Worm (Caenorhabditis elegans) whole organism, midembryonic: ENCODE data around the gene BE10.4.

Experiments
- cog-1 ChIP-seq: sonication (generic microtip); optimal IDR thresholded peaks from 2 replicates; lab custom pipeline; 2016; ENCODE audit warnings: missing genetic modification characterization, missing compliant biosample characterization
- flt-1 ChIP-seq: fragments of 200-800 bp; sonication (Bioruptor generic); IDR thresholded peaks from 2 replicates; pipeline ENCODE4 v1.3.6; 2022; ENCODE audit warnings: missing genetic modification characterization, missing compliant biosample characterization
- klf-2 ChIP-seq: fragments of 200-800 bp; sonication (Bioruptor generic); conservative IDR thresholded peaks from 2 replicates; pipeline ENCODE4 v1.3.6; 2022; ENCODE audit warnings: missing genetic modification reagents, missing genetic modification characterization, missing compliant biosample characterization
- med-1 ChIP-seq: sonication (generic microtip); optimal IDR thresholded peaks from 2 replicates; lab custom pipeline; 2017; ENCODE audit warnings: missing genetic modification characterization, mild to moderate bottlenecking, missing compliant biosample characterization, antibody characterized with exemption, missing genetic modification reagents; ENCODE audit not compliant: insufficient read depth
- ref-1 ChIP-seq: fragments of 200-800 bp; sonication (Bioruptor generic); conservative IDR thresholded peaks from 2 replicates; pipeline ENCODE4 v1.3.6; 2022; ENCODE audit warnings: missing genetic modification reagents, missing genetic modification characterization, missing compliant biosample characterization
- tab-1 ChIP-seq: fragments of 200-800 bp; sonication (Bioruptor generic); IDR thresholded peaks from 2 replicates; pipeline ENCODE4 v1.3.6; 2022; ENCODE audit warnings: missing genetic modification characterization, missing compliant biosample characterization
- ztf-23 ChIP-seq: fragments of 200-800 bp; sonication (Bioruptor generic); IDR thresholded peaks from 2 replicates; pipeline ENCODE4 v1.3.6; 2022; ENCODE audit warnings: missing genetic modification reagents, missing genetic modification characterization, missing compliant biosample characterization
- ztf-29 ChIP-seq: fragments of 200-800 bp; sonication (Bioruptor generic); IDR thresholded peaks from 2 replicates; pipeline ENCODE4 v1.3.6; 2022; ENCODE audit warnings: missing genetic modification reagents, missing genetic modification characterization, missing compliant biosample characterization

DNA sequence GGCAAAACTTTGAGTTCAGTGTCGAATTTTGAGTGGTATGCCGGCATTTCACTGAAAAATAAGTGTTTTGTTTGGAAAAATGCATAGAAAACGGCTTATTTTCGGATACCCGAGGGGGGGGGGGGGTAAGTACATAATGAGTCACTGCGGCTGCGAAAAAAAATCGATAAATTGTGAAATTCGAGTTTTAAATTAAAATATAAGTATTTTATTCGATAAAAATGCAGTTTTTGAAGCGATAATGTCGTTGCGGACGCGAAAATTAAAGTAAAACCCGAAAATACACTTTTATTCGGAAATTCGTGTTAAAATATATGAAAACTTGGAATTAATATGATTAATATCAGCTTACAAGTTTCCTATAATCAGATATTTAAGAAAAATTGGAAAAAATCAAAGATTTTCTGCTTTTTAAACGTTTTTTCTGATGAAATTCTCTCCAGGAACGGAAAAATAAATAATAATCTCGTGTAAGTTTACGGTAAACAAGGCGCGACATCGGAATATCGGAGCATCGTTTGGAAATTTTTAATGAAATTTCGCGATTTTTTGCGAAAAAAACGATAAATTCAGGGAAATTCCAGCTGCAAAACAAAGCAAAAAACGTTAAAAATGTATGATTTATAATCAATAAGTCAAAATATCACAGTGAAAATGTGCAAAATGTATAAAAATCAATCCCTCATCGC, 4.9 kb downstream of the BE10.4 start, which contains the start of gene arx-5:
- no peak for TF ChIP-seq flt-1 (GFP tag; lab: Robert Waterston, UW)
- no peak for TF ChIP-seq klf-2 (GFP tag; lab: Robert Waterston, UW)
- TF ChIP-seq tab-1 = no peak
- no peak for TF ChIP-seq ref-1
- TF ChIP-seq cog-1 = no peak
- no peak for TF ChIP-seq med-1 (GFP tag; lab: Kevin White, UChicago)
- TF ChIP-seq ztf-23 = no peak
- no peak for TF ChIP-seq ztf-29 (GFP tag; lab: Robert Waterston, UW)
